Fruit fly (Drosophila melanogaster) whole organism, embryonic: Measurements from ENCODE around the gene sit.

ENCODE experiments used
- Abd-B ChIP-seq: fragments of 200-800 bp; sonication (Bioruptor generic); optimal IDR thresholded peaks from 2 replicates; lab custom pipeline; 2018; ENCODE audit warnings: missing biosample characterization, mild to moderate bottlenecking, missing genetic modification characterization, moderate library complexity
- Bgb ChIP-seq: fragments of 200-800 bp; sonication (Bioruptor generic); IDR thresholded peaks from 2 replicates; pipeline ENCODE4 v1.3.6; 2022; ENCODE audit warnings: missing biosample characterization, missing genetic modification characterization; ENCODE audit not compliant: partially characterized antibody
- BtbVII ChIP-seq: fragments of 200-800 bp; sonication (Bioruptor generic); optimal IDR thresholded peaks from 3 replicates; lab custom pipeline; 2017; ENCODE audit warnings: missing biosample characterization, mild to moderate bottlenecking, missing genetic modification characterization
- CG10462 ChIP-seq: fragments of 200-800 bp; sonication (Bioruptor generic); optimal IDR thresholded peaks from 2 replicates; lab custom pipeline; 2016; ENCODE audit warnings: missing biosample characterization, missing genetic modification characterization
- CG10979 ChIP-seq: fragments of 200-800 bp; sonication (Bioruptor generic); optimal IDR thresholded peaks from 2 replicates; lab custom pipeline; 2018; ENCODE audit warnings: missing biosample characterization, mild to moderate bottlenecking, missing genetic modification characterization, moderate library complexity
- CG14860 ChIP-seq: fragments of 200-800 bp; sonication (Bioruptor generic); IDR thresholded peaks from 3 replicates; pipeline ENCODE4 v1.3.6; 2022; ENCODE audit warnings: missing biosample characterization, missing genetic modification characterization; ENCODE audit not compliant: partially characterized antibody
- CG1603 ChIP-seq: fragments of 200-800 bp; sonication (Bioruptor generic); optimal IDR thresholded peaks from 2 replicates; lab custom pipeline; 2019; ENCODE audit warnings: missing biosample characterization, mild to moderate bottlenecking, missing genetic modification characterization, moderate library complexity
- CG16813 ChIP-seq: fragments of 200-800 bp; sonication (Bioruptor generic); IDR thresholded peaks from 3 replicates; pipeline ENCODE4 v1.3.6; 2022; ENCODE audit warnings: missing biosample characterization, missing genetic modification characterization; ENCODE audit not compliant: partially characterized antibody
- CG17186 ChIP-seq: fragments of 200-800 bp; sonication (Bioruptor generic); optimal IDR thresholded peaks from 3 replicates; lab custom pipeline; 2017; ENCODE audit warnings: missing biosample characterization, missing genetic modification reagents, missing genetic modification characterization
- CG2116 ChIP-seq: fragments of 200-800 bp; sonication (Bioruptor generic); optimal IDR thresholded peaks from 3 replicates; lab custom pipeline; 2018; ENCODE audit warnings: missing biosample characterization, mild to moderate bottlenecking, missing genetic modification characterization
- CG2120 ChIP-seq: fragments of 200-800 bp; sonication (Bioruptor generic); optimal IDR thresholded peaks from 3 replicates; lab custom pipeline; 2016; ENCODE audit warnings: missing biosample characterization, missing genetic modification characterization
- CG3281 ChIP-seq: fragments of 200-800 bp; sonication (Bioruptor generic); optimal IDR thresholded peaks from 3 replicates; lab custom pipeline; 2017; ENCODE audit warnings: missing biosample characterization, mild to moderate bottlenecking, missing genetic modification characterization
- CG33213 ChIP-seq: fragments of 200-800 bp; sonication (Bioruptor generic); optimal IDR thresholded peaks from 3 replicates; lab custom pipeline; 2016; ENCODE audit warnings: missing biosample characterization, missing genetic modification characterization
- CG34224 ChIP-seq: fragments of 200-800 bp; sonication (Bioruptor generic); IDR thresholded peaks from 3 replicates; pipeline ENCODE4 v1.3.6; 2022; ENCODE audit warnings: missing biosample characterization, missing genetic modification characterization; ENCODE audit not compliant: partially characterized antibody
- CG34376 ChIP-seq: fragments of 200-800 bp; sonication (Bioruptor generic); optimal IDR thresholded peaks from 2 replicates; lab custom pipeline; 2018; ENCODE audit warnings: missing biosample characterization, mild to moderate bottlenecking, missing genetic modification characterization
- CG6791 ChIP-seq: fragments of 200-800 bp; sonication (Bioruptor generic); IDR thresholded peaks from 3 replicates; pipeline ENCODE4 v1.3.6; 2022; ENCODE audit warnings: missing biosample characterization, missing genetic modification characterization; ENCODE audit not compliant: partially characterized antibody
- Dbx ChIP-seq: fragments of 200-800 bp; sonication (Bioruptor generic); IDR thresholded peaks from 3 replicates; pipeline ENCODE4 v1.3.6; 2022; ENCODE audit warnings: missing biosample characterization, missing genetic modification characterization
- Dll ChIP-seq: fragments of 200-800 bp; sonication (Bioruptor generic); IDR thresholded peaks from 4 replicates; pipeline ENCODE4 v1.3.6; 2022; ENCODE audit warnings: missing biosample characterization, missing genetic modification characterization; ENCODE audit not compliant: partially characterized antibody
- Doc3 ChIP-seq: fragments of 200-800 bp; sonication (Bioruptor generic); IDR thresholded peaks from 3 replicates; pipeline ENCODE4 v1.3.6; 2022; ENCODE audit warnings: missing biosample characterization, missing genetic modification characterization; ENCODE audit not compliant: partially characterized antibody
- Dref ChIP-seq: fragments of 200-800 bp; sonication (Bioruptor generic); IDR thresholded peaks from 2 replicates; pipeline ENCODE4 v1.3.6; 2022; ENCODE audit warnings: missing biosample characterization, missing genetic modification characterization
- Ets65A ChIP-seq: fragments of 200-800 bp; sonication (Bioruptor generic); peaks from one replicate; lab custom pipeline; 2016; ENCODE audit warnings: missing biosample characterization, missing genetic modification characterization
- Fer1 ChIP-seq: fragments of 200-800 bp; sonication (Bioruptor generic); optimal IDR thresholded peaks from 2 replicates; lab custom pipeline; 2017; ENCODE audit warnings: missing biosample characterization, mild to moderate bottlenecking, missing genetic modification characterization
- GATAe ChIP-seq: fragments of 200-800 bp; sonication (Bioruptor generic); conservative IDR thresholded peaks from 2 replicates; pipeline ENCODE4 v1.3.6; 2022; ENCODE audit warnings: missing biosample characterization, missing genetic modification characterization
- Hr51 ChIP-seq, 2 experiments: fragments of 200-800 bp; sonication (Bioruptor generic); optimal IDR thresholded peaks; 2 replicates in 1 of 2; 3 replicates in 1 of 2; lab custom pipeline; 2016 to 2018; ENCODE audit warnings: missing biosample characterization in 2 of 2, missing genetic modification characterization in 2 of 2, mild to moderate bottlenecking in 1 of 2, moderate library complexity in 1 of 2
- Nf-YC ChIP-seq: fragments of 200-800 bp; optimal IDR thresholded peaks from 3 replicates; lab custom pipeline; 2019; ENCODE audit warnings: missing biosample characterization, mild to moderate bottlenecking, missing genetic modification characterization, moderate library complexity
- Scr ChIP-seq: fragments of 200-800 bp; sonication (Bioruptor generic); IDR thresholded peaks from 2 replicates; pipeline ENCODE4 v1.3.6; 2022; ENCODE audit warnings: missing biosample characterization, missing genetic modification characterization; ENCODE audit not compliant: partially characterized antibody
- Sin3A ChIP-seq: fragments of >200 bp; optimal IDR thresholded peaks from 2 replicates; lab custom pipeline; 2018
- Sry-δ ChIP-seq: fragments of 200-800 bp; sonication (Bioruptor generic); optimal IDR thresholded peaks from 2 replicates; lab custom pipeline; 2016; ENCODE audit warnings: missing biosample characterization, missing genetic modification characterization
- Tbp ChIP-seq: fragments of >200 bp; optimal IDR thresholded peaks from 2 replicates; lab custom pipeline; 2018; ENCODE audit warnings: missing biosample characterization, missing genetic modification characterization
- Xbp1 ChIP-seq: fragments of 200-800 bp; sonication (Bioruptor generic); optimal IDR thresholded peaks from 3 replicates; lab custom pipeline; 2016; ENCODE audit warnings: missing biosample characterization, mild to moderate bottlenecking, missing genetic modification characterization
- amos ChIP-seq: fragments of 200-800 bp; sonication (Bioruptor generic); IDR thresholded peaks from 2 replicates; pipeline ENCODE4 v1.3.6; 2022; ENCODE audit warnings: missing biosample characterization, missing genetic modification characterization; ENCODE audit not compliant: partially characterized antibody
- bbx ChIP-seq: fragments of 200-800 bp; sonication (Bioruptor generic); IDR thresholded peaks from 2 replicates; pipeline ENCODE4 v1.3.6; 2022; ENCODE audit warnings: missing biosample characterization, missing genetic modification characterization; ENCODE audit not compliant: partially characterized antibody
- bcd ChIP-seq: fragments of 200-800 bp; sonication (Bioruptor generic); optimal IDR thresholded peaks from 2 replicates; lab custom pipeline; 2017; ENCODE audit warnings: missing biosample characterization, mild to moderate bottlenecking, missing genetic modification characterization
- cas ChIP-seq: fragments of 200-800 bp; sonication (Bioruptor generic); IDR thresholded peaks from 2 replicates; pipeline ENCODE4 v1.3.6; 2022; ENCODE audit warnings: missing biosample characterization, missing genetic modification characterization
- caup ChIP-seq: fragments of 200-800 bp; sonication (Bioruptor generic); optimal IDR thresholded peaks from 3 replicates; lab custom pipeline; 2017; ENCODE audit warnings: missing biosample characterization, mild to moderate bottlenecking, missing genetic modification characterization, moderate library complexity; ENCODE audit not compliant: severe bottlenecking
- chn ChIP-seq: fragments of 200-800 bp; sonication (Bioruptor generic); optimal IDR thresholded peaks from 2 replicates; lab custom pipeline; 2016; ENCODE audit warnings: missing biosample characterization, missing genetic modification characterization
- dpn ChIP-seq, 2 experiments: fragments of 200-800 bp; sonication (Bioruptor generic); optimal IDR thresholded peaks; 3 replicates each; lab custom pipeline; 2016; ENCODE audit warnings: missing biosample characterization in 2 of 2, missing genetic modification characterization in 2 of 2
- fd102C ChIP-seq: fragments of 200-800 bp; sonication (Bioruptor generic); optimal IDR thresholded peaks from 2 replicates; lab custom pipeline; 2018; ENCODE audit warnings: missing biosample characterization, mild to moderate bottlenecking, missing genetic modification characterization, moderate library complexity
- fu2 ChIP-seq: fragments of 200-800 bp; sonication (Bioruptor generic); optimal IDR thresholded peaks from 2 replicates; lab custom pipeline; 2016; ENCODE audit warnings: missing biosample characterization, missing genetic modification characterization
- inv ChIP-seq: fragments of 200-800 bp; sonication (Bioruptor generic); IDR thresholded peaks from 2 replicates; pipeline ENCODE4 v1.3.6; 2022; ENCODE audit warnings: missing biosample characterization, missing genetic modification characterization; ENCODE audit not compliant: partially characterized antibody
- mam ChIP-seq: fragments of 200-800 bp; sonication (Bioruptor generic); optimal IDR thresholded peaks from 3 replicates; lab custom pipeline; 2016; ENCODE audit warnings: missing biosample characterization, missing genetic modification characterization
- pho ChIP-seq: fragments of 200-800 bp; sonication (Bioruptor generic); optimal IDR thresholded peaks from 2 replicates; lab custom pipeline; 2016; ENCODE audit warnings: missing biosample characterization, missing genetic modification characterization
- phol ChIP-seq: fragments of 200-800 bp; sonication (Bioruptor generic); optimal IDR thresholded peaks from 3 replicates; lab custom pipeline; 2018; ENCODE audit warnings: missing biosample characterization, mild to moderate bottlenecking, missing genetic modification characterization, moderate library complexity
- pzg ChIP-seq: fragments of 200-800 bp; sonication (Bioruptor generic); optimal IDR thresholded peaks from 3 replicates; lab custom pipeline; 2018; ENCODE audit warnings: missing biosample characterization, mild to moderate bottlenecking, missing genetic modification characterization, moderate library complexity
- sug ChIP-seq: fragments of 200-800 bp; optimal IDR thresholded peaks from 2 replicates; lab custom pipeline; 2019; ENCODE audit warnings: missing biosample characterization, mild to moderate bottlenecking, missing genetic modification characterization, moderate library complexity
- trem ChIP-seq: fragments of 200-800 bp; optimal IDR thresholded peaks from 3 replicates; lab custom pipeline; 2019; ENCODE audit warnings: missing biosample characterization, mild to moderate bottlenecking, missing genetic modification characterization, moderate library complexity
- unpg ChIP-seq: fragments of 200-800 bp; sonication (Bioruptor generic); optimal IDR thresholded peaks from 3 replicates; lab custom pipeline; 2018; ENCODE audit warnings: missing biosample characterization, mild to moderate bottlenecking, missing genetic modification characterization, moderate library complexity
- vvl ChIP-seq: fragments of 200-800 bp; sonication (Bioruptor generic); IDR thresholded peaks from 2 replicates; pipeline ENCODE4 v1.3.6; 2022; ENCODE audit warnings: missing biosample characterization, missing genetic modification characterization
- zfh2 ChIP-seq: fragments of 200-800 bp; sonication (Bioruptor generic); optimal IDR thresholded peaks from 2 replicates; lab custom pipeline; 2016; ENCODE audit warnings: missing biosample characterization, missing genetic modification characterization

Gene sit

DNA sequence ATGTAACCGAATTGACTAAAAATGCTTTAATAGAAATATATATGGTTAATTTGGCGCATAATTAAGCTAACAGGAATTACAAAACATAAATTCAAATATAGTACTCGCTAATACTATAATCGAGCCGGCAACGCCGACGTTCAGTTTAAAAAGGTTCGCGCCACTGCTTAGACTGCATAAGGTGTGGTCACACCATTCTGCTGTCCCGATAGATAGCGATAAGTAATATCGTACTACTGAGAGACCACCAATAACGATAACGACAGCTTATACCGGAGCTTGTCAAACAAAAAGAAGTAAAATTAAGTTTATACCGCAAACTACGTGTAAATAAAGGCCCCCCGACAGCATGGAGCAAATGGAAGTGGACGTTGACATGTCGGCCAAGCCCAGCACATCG lies 18.2 kb upstream of the sit start, which contains the start of gene CSN6 (continued):
- TF ChIP-seq CG16813 (GFP tag; lab: Robert Waterston, UW) (peak; percentile 79), CG34224 (peak; percentile 85), Dbx (peak; percentile 57; the same call in 2 of the 3 replicates), sug (tag; lab: Kevin White, UChicago) (peak; percentile 53), CG3281 (no peak), CG17186 (peak; percentile 27), bbx (GFP tag; lab: Robert Waterston, UW) (peak; percentile 84), BtbVII (GFP tag; lab: Kevin White, UChicago) (no peak), GATAe (GFP tag; lab: Robert Waterston, UW) (peak; percentile 61), phol (tag; lab: Kevin White, UChicago) (peak; percentile 56), CG14860 (GFP tag; lab: Robert Waterston, UW) (peak; percentile 78), CG10979 (tag; lab: Kevin White, UChicago) (peak; percentile 13), fd102C (GFP tag; lab: Kevin White, UChicago) (no peak), Scr (GFP tag; lab: Robert Waterston, UW) (peak; percentile 82), Sry-δ (GFP tag; lab: Kevin White, UChicago) (peak; percentile 91), amos (peak; percentile 84), Dref (GFP tag; lab: Robert Waterston, UW) (peak; percentile 93), Hr51 (GFP tag; optimal IDR thresholded peaks at IDR 0.05; lab: Kevin White, UChicago) (no peak), CG33213 (peak; percentile 60), pzg (GFP tag; lab: Kevin White, UChicago) (peak; percentile 99), Nf-YC (tag; lab: Kevin White, UChicago) (peak; percentile 68), unpg (GFP tag; lab: Kevin White, UChicago) (no peak), CG10462 (GFP tag; lab: Kevin White, UChicago) (no peak), Sin3A (lab: Kevin White, UChicago) (peak; percentile 37), caup (GFP tag; lab: Kevin White, UChicago) (no peak), chn (GFP tag; lab: Kevin White, UChicago) (no peak), Ets65A (peak; percentile 91), dpn (GFP tag; optimal IDR thresholded peaks at IDR 0.05; lab: Kevin White, UChicago) (peak in 1 of 2 experiments; percentile 22), Doc3 (GFP tag; lab: Robert Waterston, UW) (peak; percentile 60; the same call in 2 of the 3 replicates), Fer1 (peak; percentile 20), CG2120 (GFP tag; lab: Kevin White, UChicago) (no peak), CG1603 (peak; percentile 71), CG2116 (GFP tag; lab: Kevin White, UChicago) (peak; percentile 55), Abd-B (peak; percentile 41), Bgb (peak; percentile 92), CG6791 (GFP tag; lab: Robert Waterston, UW) (peak; percentile 90), Xbp1 (GFP tag; lab: Kevin White, UChicago) (no peak), inv (peak; percentile 69; the same call in 1 of the 2 replicates), bcd (peak; percentile 35), Tbp (GFP tag; lab: Kevin White, UChicago) (no peak), vvl (GFP tag; lab: Robert Waterston, UW) (peak; percentile 31; the same call in 1 of the 2 replicates), Dll (peak; percentile 82), pho (GFP tag; lab: Kevin White, UChicago) (no peak), trem (tag; lab: Kevin White, UChicago) (peak; percentile 75), zfh2 (peak; percentile 4), fu2 (no peak), CG34376 (GFP tag; lab: Kevin White, UChicago) (peak; percentile 60), cas (GFP tag; lab: Robert Waterston, UW) (no peak), mam (GFP tag; lab: Kevin White, UChicago) (peak; percentile 37)
